Worm (Caenorhabditis elegans) whole organism, young adult: ENCODE data around the gene C01G10.10.
A peak's percentile ranks its signal among the peaks of the same experiment; 100 is the strongest.

ENCODE experiments used
- C17E4.6 ChIP-seq: fragments of 200-800 bp; sonication (Bioruptor generic); IDR thresholded peaks from 2 replicates; pipeline ENCODE4 v1.3.6; 2022; ENCODE audit warnings: missing genetic modification reagents, missing genetic modification characterization, missing compliant biosample characterization
- F10E7.11 ChIP-seq: sonication (generic microtip); optimal IDR thresholded peaks from 2 replicates; lab custom pipeline; 2017; ENCODE audit warnings: mild to moderate bottlenecking, missing genetic modification characterization, moderate library complexity, missing compliant biosample characterization
- F39B2.1 ChIP-seq: fragments of 200-800 bp; sonication (Bioruptor generic); IDR thresholded peaks from 2 replicates; pipeline ENCODE4 v1.3.6; 2022; ENCODE audit warnings: missing genetic modification reagents, missing genetic modification characterization, missing compliant biosample characterization
- F49E8.2 ChIP-seq: sonication (generic microtip); optimal IDR thresholded peaks from 3 replicates; lab custom pipeline; 2017; ENCODE audit warnings: missing genetic modification characterization, mild to moderate bottlenecking, missing compliant biosample characterization, antibody characterized with exemption, moderate library complexity; ENCODE audit not compliant: insufficient read depth
- F57A8.1 ChIP-seq: fragments of 200-800 bp; sonication (Bioruptor generic); optimal IDR thresholded peaks from 2 replicates; lab custom pipeline; 2018; ENCODE audit warnings: mild to moderate bottlenecking, missing genetic modification characterization, moderate library complexity, missing compliant biosample characterization
- F57C9.4 ChIP-seq: sonication (generic microtip); optimal IDR thresholded peaks from 2 replicates; lab custom pipeline; 2017; ENCODE audit warnings: mild to moderate bottlenecking, missing genetic modification characterization, missing compliant biosample characterization
- T26A5.8 ChIP-seq: sonication (generic microtip); optimal IDR thresholded peaks from 2 replicates; lab custom pipeline; 2016; ENCODE audit warnings: missing genetic modification characterization, missing compliant biosample characterization
- Y53G8AR.9 ChIP-seq: fragments of 200-800 bp; sonication (Bioruptor generic); conservative IDR thresholded peaks from 2 replicates; pipeline ENCODE4 v1.3.6; 2022; ENCODE audit warnings: missing genetic modification reagents, missing genetic modification characterization, missing compliant biosample characterization
- Y67H2A.10 ChIP-seq: fragments of 200-800 bp; sonication (Bioruptor generic); conservative IDR thresholded peaks from 2 replicates; pipeline ENCODE4 v1.3.6; 2022; ENCODE audit warnings: missing genetic modification reagents, missing genetic modification characterization, missing compliant biosample characterization
- Y79H2A.3 ChIP-seq: fragments of 200-800 bp; sonication (Bioruptor generic); conservative IDR thresholded peaks from 2 replicates; pipeline ENCODE4 v1.3.6; 2022; ENCODE audit warnings: missing genetic modification reagents, missing genetic modification characterization, missing compliant biosample characterization
- Y95B8A.8 ChIP-seq: fragments of 200-800 bp; sonication (Bioruptor generic); IDR thresholded peaks from 2 replicates; pipeline ENCODE4 v1.3.6; 2022; ENCODE audit warnings: missing genetic modification reagents, missing genetic modification characterization, missing compliant biosample characterization
- aptf-2 ChIP-seq: fragments of 200-800 bp; sonication (Bioruptor generic); conservative IDR thresholded peaks from 2 replicates; pipeline ENCODE4 v1.3.6; 2022; ENCODE audit warnings: missing genetic modification reagents, missing genetic modification characterization, missing compliant biosample characterization
- aptf-3 ChIP-seq: fragments of 200-800 bp; sonication (Bioruptor generic); IDR thresholded peaks from 2 replicates; pipeline ENCODE4 v1.3.6; 2022; ENCODE audit warnings: missing genetic modification characterization, missing compliant biosample characterization
- athp-1 ChIP-seq: sonication (generic microtip); optimal IDR thresholded peaks from 2 replicates; lab custom pipeline; 2017; ENCODE audit warnings: mild to moderate bottlenecking, missing genetic modification characterization, missing compliant biosample characterization
- cebp-1 ChIP-seq, 2 experiments: fragments of 200-800 bp in 1 of 2; sonication (Bioruptor generic) in 1 of 2; sonication (generic microtip) in 1 of 2; IDR thresholded peaks in 1 of 2; optimal IDR thresholded peaks in 1 of 2; 2 replicates each; pipeline versions ENCODE4 v1.3.6 to Lab custom; 2017 to 2022; ENCODE audit warnings: missing compliant biosample characterization in 2 of 2, missing genetic modification characterization in 2 of 2, mild to moderate bottlenecking in 1 of 2, missing genetic modification reagents in 1 of 2, moderate library complexity in 1 of 2
- ceh-27 ChIP-seq: fragments of 200-800 bp; sonication (Bioruptor generic); optimal IDR thresholded peaks from 2 replicates; lab custom pipeline; 2018; ENCODE audit warnings: mild to moderate bottlenecking, missing genetic modification characterization, moderate library complexity, missing compliant biosample characterization
- ceh-40 ChIP-seq: fragments of 200-800 bp; sonication (Bioruptor generic); IDR thresholded peaks from 2 replicates; pipeline ENCODE4 v1.3.6; 2022; ENCODE audit warnings: missing genetic modification characterization, missing compliant biosample characterization
- dox-1 ChIP-seq: fragments of 200-800 bp; sonication (Bioruptor generic); IDR thresholded peaks from 2 replicates; pipeline ENCODE4 v1.3.6; 2022; ENCODE audit warnings: missing genetic modification reagents, missing genetic modification characterization, missing compliant biosample characterization
- dpff-1 ChIP-seq: sonication (generic microtip); optimal IDR thresholded peaks from 2 replicates; lab custom pipeline; 2017; ENCODE audit warnings: mild to moderate bottlenecking, missing genetic modification characterization, missing compliant biosample characterization
- ets-4 ChIP-seq: fragments of 200-800 bp; sonication (Bioruptor generic); optimal IDR thresholded peaks from 2 replicates; lab custom pipeline; 2018; ENCODE audit warnings: mild to moderate bottlenecking, missing genetic modification characterization, missing compliant biosample characterization
- hlh-26 ChIP-seq: fragments of 200-800 bp; sonication (Bioruptor generic); conservative IDR thresholded peaks from 2 replicates; pipeline ENCODE4 v1.3.6; 2022; ENCODE audit warnings: missing genetic modification reagents, missing genetic modification characterization, missing compliant biosample characterization
- hmg-1.2 ChIP-seq: fragments of 200-800 bp; sonication (Bioruptor generic); IDR thresholded peaks from 2 replicates; pipeline ENCODE4 v1.3.6; 2022; ENCODE audit warnings: missing genetic modification reagents, missing genetic modification characterization, missing compliant biosample characterization
- hmg-20 ChIP-seq: fragments of 200-800 bp; sonication (Bioruptor generic); IDR thresholded peaks from 2 replicates; pipeline ENCODE4 v1.3.6; 2022; ENCODE audit warnings: missing genetic modification reagents, missing genetic modification characterization, missing compliant biosample characterization
- hsf-1 ChIP-seq: fragments of 200-800 bp; sonication (Bioruptor generic); IDR thresholded peaks from 2 replicates; pipeline ENCODE4 v1.3.6; 2022; ENCODE audit warnings: missing genetic modification reagents, missing genetic modification characterization, missing compliant biosample characterization
- let-607 ChIP-seq, 2 experiments: fragments of 200-800 bp in 1 of 2; sonication (Bioruptor generic) in 1 of 2; sonication (generic microtip) in 1 of 2; optimal IDR thresholded peaks; 2 replicates each; lab custom pipeline; 2016 to 2018; ENCODE audit warnings: mild to moderate bottlenecking in 2 of 2, missing compliant biosample characterization in 2 of 2, missing genetic modification characterization in 2 of 2, moderate library complexity in 2 of 2, missing genotype in 1 of 2
- lin-35 ChIP-seq, 3 experiments: fragments of 150-350 bp in 2 of 3; sonication (generic microtip) in 1 of 3; optimal IDR thresholded peaks; 2 replicates each; lab custom pipeline; 2014 to 2018; ENCODE audit warnings: missing biosample characterization in 3 of 3, missing genetic modification characterization in 3 of 3, missing genetic modification reagents in 3 of 3
- madf-10 ChIP-seq: sonication (generic microtip); optimal IDR thresholded peaks from 2 replicates; lab custom pipeline; 2016; ENCODE audit warnings: mild to moderate bottlenecking, missing genetic modification characterization, missing compliant biosample characterization
- madf-6 ChIP-seq: fragments of 200-800 bp; sonication (Bioruptor generic); IDR thresholded peaks from 2 replicates; pipeline ENCODE4 v1.3.6; 2022; ENCODE audit warnings: missing genetic modification reagents, missing genetic modification characterization, missing compliant biosample characterization
- madf-8 ChIP-seq: fragments of 200-800 bp; sonication (Bioruptor generic); conservative IDR thresholded peaks from 2 replicates; pipeline ENCODE4 v1.3.6; 2022; ENCODE audit warnings: missing genetic modification reagents, missing genetic modification characterization, missing compliant biosample characterization
- mes-4 ChIP-seq: sonication (generic microtip); optimal IDR thresholded peaks from 2 replicates; lab custom pipeline; 2016; ENCODE audit warnings: missing genotype, missing genetic modification characterization, missing compliant biosample characterization
- nfyb-1 ChIP-seq: fragments of 200-800 bp; sonication (Bioruptor generic); IDR thresholded peaks from 2 replicates; pipeline ENCODE4 v1.3.6; 2022; ENCODE audit warnings: missing genetic modification reagents, missing genetic modification characterization, missing compliant biosample characterization
- nhr-80 ChIP-seq: sonication (generic microtip); optimal IDR thresholded peaks from 2 replicates; lab custom pipeline; 2016; ENCODE audit warnings: missing genetic modification characterization, missing compliant biosample characterization
- repo-1 ChIP-seq: sonication (generic microtip); optimal IDR thresholded peaks from 2 replicates; lab custom pipeline; 2017; ENCODE audit warnings: mild to moderate bottlenecking, missing genetic modification characterization, missing compliant biosample characterization
- snpc-1.3 ChIP-seq: sonication (generic microtip); optimal IDR thresholded peaks from 2 replicates; lab custom pipeline; 2017; ENCODE audit warnings: missing genetic modification characterization, mild to moderate bottlenecking, missing compliant biosample characterization, antibody characterized with exemption, moderate library complexity, missing genotype, missing genetic modification reagents; ENCODE audit not compliant: insufficient read depth
- sptf-2 ChIP-seq: fragments of 200-800 bp; sonication (Bioruptor generic); optimal IDR thresholded peaks from 2 replicates; lab custom pipeline; 2018; ENCODE audit warnings: mild to moderate bottlenecking, missing genetic modification characterization, missing compliant biosample characterization

Gene C01G10.10

DNA sequence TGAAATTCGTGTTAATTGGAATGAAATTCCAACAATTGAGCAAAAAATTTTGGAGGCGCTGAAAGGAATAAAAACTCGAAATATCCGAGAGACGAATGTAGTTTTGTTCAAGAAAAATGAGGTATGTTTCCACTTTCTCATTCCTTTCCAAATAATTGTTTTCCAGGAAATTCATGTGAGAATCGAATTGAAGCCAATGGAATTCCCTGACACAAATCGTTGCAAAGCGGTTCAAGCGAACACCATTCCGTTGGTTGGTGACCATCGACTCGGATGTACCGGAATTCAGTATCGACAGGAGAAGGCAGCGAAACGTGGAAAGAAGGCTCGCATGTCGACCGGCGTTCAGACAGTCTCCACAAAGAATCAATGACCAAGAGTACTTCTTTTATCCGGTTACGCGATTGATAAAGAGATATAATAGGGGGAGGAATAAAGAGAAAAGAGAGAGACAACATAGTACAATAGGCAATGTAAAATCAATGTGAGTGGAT is 25.8 kb downstream of the C01G10.10 start (continued):
- TF ChIP-seq hsf-1 (0 out of 2 replicates have a peak, but pooled peaks have one; percentile 53), F57C9.4 (tag; lab: Kevin White, UChicago) (no peak), aptf-2 (GFP tag; lab: Robert Waterston, UW) (no peak), hmg-1.2 (GFP tag; lab: Robert Waterston, UW) (no peak), dpff-1 (tag; lab: Kevin White, UChicago) (no peak), dox-1 (GFP tag; lab: Robert Waterston, UW) (no peak), F39B2.1 (no peak), hlh-26 (no peak), snpc-1.3 (tag; lab: Kevin White, UChicago) (no peak), F57A8.1 (no peak), repo-1 (tag; lab: Kevin White, UChicago) (no peak), F49E8.2 (tag; lab: Kevin White, UChicago) (no peak), let-607 (tag; optimal IDR thresholded peaks at IDR 0.05; lab: Kevin White, UChicago) (no peak), lin-35 (GFP tag; optimal IDR thresholded peaks at IDR 0.05; lab: Kevin White, UChicago) (no peak), ceh-27 (GFP tag; lab: Kevin White, UChicago) (no peak), T26A5.8 (no peak), sptf-2 (GFP tag; lab: Kevin White, UChicago) (no peak), madf-10 (no peak), madf-8 (GFP tag; lab: Robert Waterston, UW) (no peak)

DNA sequence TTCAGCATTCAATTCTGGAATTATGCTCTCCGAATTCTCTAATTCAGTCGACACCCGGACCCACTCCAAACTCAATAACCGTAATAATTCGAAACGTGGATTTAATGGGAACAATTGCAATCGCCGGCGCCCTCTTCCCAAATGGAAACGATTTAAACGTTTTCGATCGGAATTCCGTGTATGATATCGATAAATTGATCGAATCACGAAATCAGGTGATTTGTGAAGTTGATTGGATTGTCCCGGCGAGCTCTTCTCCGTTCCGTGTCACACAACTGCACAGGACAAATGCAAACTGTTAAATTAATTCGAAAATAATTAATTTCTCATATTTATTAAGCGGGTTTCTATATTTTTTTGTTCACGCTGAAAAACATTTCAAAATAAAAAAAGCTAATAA is 26.4 kb downstream of the C01G10.10 start, which contains the start of gene C25D7.16:
Gene C25D7.16 (plus strand): TSS at position 301 of the 400 bp plus-strand sequence.
- TF ChIP-seq C17E4.6 (GFP tag; lab: Robert Waterston, UW) (no peak), nfyb-1 (no peak), madf-6 (GFP tag; lab: Robert Waterston, UW) (peak; percentile 7; the same call in 1 of the 2 replicates), hmg-20 (no peak), F10E7.11 (tag; lab: Kevin White, UChicago) (no peak), Y67H2A.10 (no peak)

ce11 chrV:15054733-15055132 is 27.5 kb downstream of the C01G10.10 start:
- TF ChIP-seq Y95B8A.8 (GFP tag; lab: Robert Waterston, UW) (no peak), mes-4 (tag; lab: Kevin White, UChicago) (no peak), athp-1 (tag; lab: Kevin White, UChicago) (no peak), ets-4 (GFP tag; lab: Kevin White, UChicago) (no peak), aptf-3 (GFP tag; lab: Robert Waterston, UW) (no peak), nhr-80 (tag; lab: Kevin White, UChicago) (no peak)

ce11 chrV:15052368-15052767 is 29.9 kb downstream of the C01G10.10 start, which contains the start of the genes fbxa-82 and C25D7.5:
Gene fbxa-82, minus strand, starts transcription at chrV:15052530.
Gene C25D7.5, plus strand, starts transcription at chrV:15052650.
- TF ChIP-seq Y79H2A.3 (GFP tag; lab: Robert Waterston, UW) (no peak), Y53G8AR.9 (GFP tag; lab: Robert Waterston, UW) (no peak), ceh-40 (GFP tag; lab: Robert Waterston, UW) (no peak), cebp-1 (GFP tag; IDR thresholded peaks at IDR 0.05; lab: Robert Waterston, UW) (0 out of 2 replicates have a peak, but pooled peaks have one; percentile 26), cebp-1 (tag; optimal IDR thresholded peaks at IDR 0.05; lab: Kevin White, UChicago) (no peak)
